Worm (Caenorhabditis elegans): Measurements from ENCODE around the gene ncr-2.

The ncr-2 gene

DNA sequence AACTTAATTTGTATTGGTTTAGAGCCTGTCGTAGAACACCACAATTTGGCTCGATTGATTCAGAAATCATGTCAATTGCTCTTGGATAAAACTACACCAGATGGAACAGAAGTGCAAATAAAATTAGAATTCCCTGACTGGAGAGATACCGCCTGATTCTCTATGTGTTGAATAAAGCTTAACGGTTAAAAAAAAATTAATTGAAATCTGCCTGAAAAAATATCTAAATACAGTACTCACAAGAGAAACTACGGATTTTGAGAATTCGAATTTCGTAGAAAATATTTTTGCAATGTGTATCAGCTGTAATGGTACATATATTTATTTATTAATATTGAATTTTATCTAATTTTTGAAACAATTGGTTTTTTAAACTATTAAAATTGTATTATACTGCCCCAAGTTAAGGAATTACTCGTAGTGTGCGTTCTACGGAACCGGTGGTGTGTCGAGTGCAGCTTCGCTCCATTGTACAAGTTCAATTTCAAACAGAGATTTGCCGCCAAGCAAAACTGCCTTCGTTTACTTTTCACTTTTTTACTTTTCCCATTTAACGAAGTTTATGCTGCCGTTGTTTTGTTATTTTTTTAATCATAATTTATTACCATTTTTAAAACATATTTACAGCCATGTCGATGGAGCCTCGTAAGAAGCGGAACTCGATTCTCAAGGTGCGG lies 8.0 kb upstream of the ncr-2 start, which contains the start of gene knl-1 (continued):
- TF ChIP-seq zag-1 (tag; optimal IDR thresholded peaks at IDR 0.05) (no peak), skn-1 (tag; optimal IDR thresholded peaks at IDR 0.05) (no peak), fos-1 (tag; optimal IDR thresholded peaks at IDR 0.05) (peak; percentile 2), lsy-2 (tag; optimal IDR thresholded peaks at IDR 0.05) (peak in 1 of 2 experiments; percentile 72), lin-13 (GFP tag; optimal IDR thresholded peaks at IDR 0.05) (no peak), Y55F3AM.14 (GFP tag; optimal IDR thresholded peaks at IDR 0.05) (no peak), C34F6.9 (tag; optimal IDR thresholded peaks at IDR 0.05) (peak; percentile 65), nhr-21 (tag; optimal IDR thresholded peaks at IDR 0.05) (no peak), unc-39 (tag; optimal IDR thresholded peaks at IDR 0.05) (no peak), F13H6.1 (tag; optimal IDR thresholded peaks at IDR 0.05) (no peak), nhr-12 (tag; optimal IDR thresholded peaks at IDR 0.05) (no peak), peb-1 (tag; optimal IDR thresholded peaks at IDR 0.05) (no peak), nhr-6 (tag; optimal IDR thresholded peaks at IDR 0.05) (no peak), mbf-1 (tag; optimal IDR thresholded peaks at IDR 0.05) (no peak), snpc-4 (tag; optimal IDR thresholded peaks at IDR 0.05) (peak; percentile 9), dmd-4 (tag; optimal IDR thresholded peaks at IDR 0.05) (no peak), R02D3.7 (tag; optimal IDR thresholded peaks at IDR 0.05) (no peak), ama-1 (optimal IDR thresholded peaks at IDR 0.05) (no peak), crh-2 (tag; optimal IDR thresholded peaks at IDR 0.05) (peak; percentile 7), lin-11 (tag; optimal IDR thresholded peaks at IDR 0.05) (no peak)

DNA sequence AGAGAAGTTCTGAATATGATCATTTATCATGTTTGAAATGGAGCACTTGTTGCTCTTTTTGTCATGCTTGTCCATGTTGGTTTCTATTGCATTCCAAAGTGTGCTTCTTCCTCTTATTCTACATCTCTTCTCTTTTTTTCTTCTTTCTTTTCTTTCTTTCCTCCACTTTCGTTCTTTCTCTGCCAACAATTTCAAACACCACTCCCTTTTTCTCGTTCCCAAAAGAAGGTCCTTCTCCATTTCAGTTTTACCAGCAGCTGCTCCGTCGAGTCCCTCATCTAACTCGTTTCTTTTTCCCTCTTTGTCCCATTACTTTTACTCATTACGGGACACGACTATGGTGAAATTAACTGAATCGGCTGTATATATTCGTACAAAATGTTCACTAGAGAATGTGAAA lies 3.2 kb upstream of the ncr-2 start, which contains the start of gene F09G8.5:
Gene F09G8.5 (plus strand): TSS at position 38 of the 400 bp plus-strand sequence.
- TF ChIP-seq unc-55 (GFP tag; optimal IDR thresholded peaks at IDR 0.05): peak; percentile 81
- no peak for TF ChIP-seq nhr-12 (tag; optimal IDR thresholded peaks at IDR 0.05)

DNA sequence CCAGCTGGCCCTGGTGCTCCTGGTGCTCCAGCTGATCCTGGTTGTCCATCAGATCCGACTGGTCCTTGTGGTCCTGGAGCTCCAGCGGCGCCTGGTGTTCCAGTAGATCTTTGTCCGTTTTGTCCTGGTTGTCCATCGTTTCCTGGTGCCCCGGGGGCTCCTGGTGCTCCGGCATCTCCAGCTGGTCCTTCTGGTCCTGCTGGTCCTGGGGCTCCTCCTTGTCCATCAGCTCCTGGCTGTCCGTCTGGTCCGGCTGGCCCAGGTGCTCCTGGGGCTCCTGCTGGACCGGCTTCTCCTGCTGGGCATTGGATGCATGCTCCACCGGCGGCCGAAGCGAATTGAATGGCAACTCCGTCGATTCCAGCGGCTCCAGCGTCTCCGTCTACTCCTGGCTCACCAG lies 4.5 kb downstream of the ncr-2 start:
- TF ChIP-seq ztf-1 (GFP tag; conservative IDR thresholded peaks at IDR 0.05): no peak

DNA sequence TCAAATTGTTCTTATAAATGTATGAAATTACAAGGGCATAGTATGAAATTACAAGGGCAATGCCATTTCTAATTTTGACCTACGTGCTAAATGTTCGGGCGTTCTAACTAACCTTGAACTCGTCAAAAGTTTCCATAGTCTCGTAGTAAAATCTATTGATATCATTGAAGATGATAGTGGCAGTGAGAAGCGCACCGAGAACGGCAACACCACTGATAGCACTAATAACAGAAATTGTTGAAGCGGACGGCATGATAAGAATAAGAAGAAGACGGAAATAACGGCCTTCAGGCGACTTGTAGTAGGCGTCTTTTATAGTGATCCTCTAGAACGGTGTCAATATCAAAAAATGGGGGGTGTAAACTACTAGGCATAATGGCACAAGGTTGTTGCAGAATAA lies 5.2 kb downstream of the ncr-2 start, which contains the start of gene col-91:
Gene col-91 (minus strand): TSS at position 288 of the 400 bp plus-strand sequence.
- TF ChIP-seq nhr-21 (tag; optimal IDR thresholded peaks at IDR 0.05) (peak; percentile 1), nhr-129 (tag; optimal IDR thresholded peaks at IDR 0.05) (no peak), ceh-82 (tag; optimal IDR thresholded peaks at IDR 0.05) (no peak), nhr-25 (tag; optimal IDR thresholded peaks at IDR 0.05) (peak; percentile 16)

DNA sequence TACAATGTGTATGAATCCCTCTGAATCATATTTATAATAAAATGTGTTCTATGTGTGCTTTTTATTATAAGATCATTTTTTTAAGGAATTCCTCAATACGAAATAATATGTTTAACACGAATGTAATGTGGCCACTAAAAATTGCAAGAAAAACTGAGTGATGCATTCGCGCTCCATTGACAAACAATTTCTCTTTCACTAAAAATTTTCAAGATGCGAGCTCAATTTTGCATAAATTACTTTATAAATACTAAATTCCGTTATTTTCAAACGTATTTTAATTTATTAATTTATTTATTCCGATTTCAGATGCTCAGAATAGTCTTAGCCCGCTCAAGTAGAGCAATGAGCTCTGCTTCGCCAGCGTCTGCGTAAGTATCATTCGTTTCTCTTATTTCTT lies 7.6 kb downstream of the ncr-2 start, which contains the start of gene mrps-9:
Gene mrps-9 (plus strand): TSS at position 310 of the 400 bp plus-strand sequence.
- TF ChIP-seq blmp-1 (tag; optimal IDR thresholded peaks at IDR 0.05; ENCODE audit: insufficient read depth): peak; percentile 29
- TF ChIP-seq unc-55 (GFP tag; optimal IDR thresholded peaks at IDR 0.05): peak; percentile 53
- no peak for TF ChIP-seq dmd-4 (tag; optimal IDR thresholded peaks at IDR 0.05)
- TF ChIP-seq crh-2 (tag; optimal IDR thresholded peaks at IDR 0.05): peak; percentile 8
- no peak for TF ChIP-seq elt-1 (tag; optimal IDR thresholded peaks at IDR 0.05)

DNA sequence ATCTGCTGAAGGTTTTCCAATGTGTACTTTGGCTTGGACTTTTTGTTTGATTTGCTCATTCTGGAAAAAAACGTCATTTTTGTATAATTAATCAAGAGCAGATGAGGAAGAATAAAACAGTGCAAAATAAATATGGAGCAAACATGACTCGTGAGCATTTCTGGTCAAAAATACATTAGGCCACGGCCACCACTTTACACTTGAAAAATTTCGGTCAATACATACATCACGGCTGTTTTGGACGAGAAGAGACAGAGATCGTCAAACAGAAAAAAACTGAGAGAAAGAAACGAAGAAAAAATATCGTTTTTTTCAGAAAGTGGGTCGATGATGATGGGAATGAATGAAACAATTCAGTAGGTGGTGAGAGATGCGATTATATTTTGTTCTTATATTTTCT lies 10.2 kb downstream of the ncr-2 start, which contains the start of the genes F09G8.7 and crn-7:
Gene F09G8.7 (minus strand): TSS at position 60 of the 400 bp plus-strand sequence.
Gene crn-7 (plus strand): TSS at position 236 of the 400 bp plus-strand sequence.
- TF ChIP-seq gmeb-1 (tag; optimal IDR thresholded peaks at IDR 0.05) (no peak), unc-55 (GFP tag; optimal IDR thresholded peaks at IDR 0.05) (peak; percentile 8), nhr-129 (tag; optimal IDR thresholded peaks at IDR 0.05) (peak; percentile 51), zag-1 (tag; optimal IDR thresholded peaks at IDR 0.05) (no peak), C34F6.9 (tag; optimal IDR thresholded peaks at IDR 0.05) (peak; percentile 64), lsy-2 (tag; optimal IDR thresholded peaks at IDR 0.05) (peak in 1 of 2 experiments; percentile 47), fos-1 (tag; optimal IDR thresholded peaks at IDR 0.05) (peak; percentile 20), nhr-12 (tag; optimal IDR thresholded peaks at IDR 0.05) (no peak), nhr-11 (tag; optimal IDR thresholded peaks at IDR 0.05) (no peak), nhr-23 (tag; optimal IDR thresholded peaks at IDR 0.05) (no peak), ceh-16 (tag; optimal IDR thresholded peaks at IDR 0.05) (no peak)

All from whole organism, L2 larva.